Worm (Caenorhabditis elegans) whole organism, L3 larva: ENCODE measurements around the gene decr-1.1.

Experiments
- R02D3.7 ChIP-seq: fragments of 150-350 bp; optimal IDR thresholded peaks from 2 replicates; lab custom pipeline; 2014; ENCODE audit warnings: missing biosample characterization, missing genetic modification characterization
- ZK546.5 ChIP-seq: sonication (generic microtip); optimal IDR thresholded peaks from 2 replicates; lab custom pipeline; 2017; ENCODE audit warnings: missing biosample characterization, missing genetic modification characterization
- aly-2 ChIP-seq: fragments of 150-350 bp; optimal IDR thresholded peaks from 2 replicates; lab custom pipeline; 2014; ENCODE audit warnings: missing biosample characterization, missing genetic modification characterization
- ama-1 ChIP-seq: fragments of 150-350 bp; optimal IDR thresholded peaks from 2 replicates; lab custom pipeline; 2018
- ceh-16 ChIP-seq: sonication (generic microtip); optimal IDR thresholded peaks from 2 replicates; lab custom pipeline; 2017; ENCODE audit warnings: missing biosample characterization, missing genetic modification characterization
- ceh-28 ChIP-seq: fragments of 150-350 bp; optimal IDR thresholded peaks from 2 replicates; lab custom pipeline; 2014; ENCODE audit warnings: missing biosample characterization, missing genetic modification reagents, missing genetic modification characterization
- ceh-82 ChIP-seq: fragments of 150-350 bp; optimal IDR thresholded peaks from 2 replicates; lab custom pipeline; 2014; ENCODE audit warnings: missing biosample characterization, missing genetic modification characterization
- ceh-9 ChIP-seq: sonication (generic microtip); optimal IDR thresholded peaks from 2 replicates; lab custom pipeline; 2018; ENCODE audit warnings: missing biosample characterization, missing genetic modification characterization
- egl-5 ChIP-seq: fragments of 150-350 bp; optimal IDR thresholded peaks from 2 replicates; lab custom pipeline; 2017; ENCODE audit warnings: missing biosample characterization, missing genetic modification reagents, missing genetic modification characterization, inconsistent platforms
- elt-1 ChIP-seq: fragments of 150-350 bp; optimal IDR thresholded peaks from 2 replicates; lab custom pipeline; 2014; ENCODE audit warnings: missing biosample characterization, missing genetic modification characterization
- elt-2 ChIP-seq: sonication (generic microtip); optimal IDR thresholded peaks from 2 replicates; lab custom pipeline; 2016; ENCODE audit warnings: missing genetic modification reagents, mild to moderate bottlenecking, missing genetic modification characterization, missing compliant biosample characterization
- elt-3 ChIP-seq, 3 experiments: fragments of 150-350 bp in 1 of 3; sonication (generic microtip) in 2 of 3; optimal IDR thresholded peaks; 2 replicates in 2 of 3; 4 replicates in 1 of 3; lab custom pipeline; 2014 to 2017; ENCODE audit warnings: missing biosample characterization in 3 of 3, missing genetic modification characterization in 3 of 3
- eor-1 ChIP-seq, 2 experiments: fragments of 150-350 bp; optimal IDR thresholded peaks; 2 replicates each; lab custom pipeline; 2014 to 2018; ENCODE audit warnings: missing biosample characterization in 2 of 2, missing genetic modification characterization in 2 of 2
- fkh-10 ChIP-seq: sonication (generic microtip); optimal IDR thresholded peaks from 2 replicates; lab custom pipeline; 2017; ENCODE audit warnings: missing biosample characterization, missing genetic modification reagents, missing genetic modification characterization
- fkh-2 ChIP-seq: fragments of 150-350 bp; optimal IDR thresholded peaks from 2 replicates; lab custom pipeline; 2014; ENCODE audit warnings: missing biosample characterization, missing genetic modification reagents, missing genetic modification characterization
- hmg-11 ChIP-seq: sonication (generic microtip); optimal IDR thresholded peaks from 2 replicates; lab custom pipeline; 2016; ENCODE audit warnings: missing genetic modification characterization, missing compliant biosample characterization
- jun-1 ChIP-seq: fragments of 150-350 bp; optimal IDR thresholded peaks from 2 replicates; lab custom pipeline; 2014; ENCODE audit warnings: missing biosample characterization, missing genetic modification reagents, missing genetic modification characterization
- lin-15B ChIP-seq: fragments of 150-350 bp; optimal IDR thresholded peaks from 2 replicates; lab custom pipeline; 2014; ENCODE audit warnings: missing biosample characterization, missing genetic modification characterization
- lin-39 ChIP-seq: fragments of 150-350 bp; optimal IDR thresholded peaks from 2 replicates; lab custom pipeline; 2018; ENCODE audit warnings: missing biosample characterization, missing genetic modification reagents, missing genetic modification characterization
- lsy-12 ChIP-seq: sonication (generic microtip); optimal IDR thresholded peaks from 2 replicates; lab custom pipeline; 2016; ENCODE audit warnings: mild to moderate bottlenecking, missing genetic modification characterization, missing compliant biosample characterization
- mdl-1 ChIP-seq: fragments of 150-350 bp; optimal IDR thresholded peaks from 2 replicates; lab custom pipeline; 2014; ENCODE audit warnings: missing biosample characterization, missing genetic modification characterization
- nfya-1 ChIP-seq: sonication (generic microtip); optimal IDR thresholded peaks from 2 replicates; lab custom pipeline; 2017; ENCODE audit warnings: missing genetic modification characterization, mild to moderate bottlenecking, missing compliant biosample characterization, antibody characterized with exemption, moderate library complexity; ENCODE audit not compliant: insufficient read depth
- nhr-11 ChIP-seq: fragments of 150-350 bp; optimal IDR thresholded peaks from 2 replicates; lab custom pipeline; 2014; ENCODE audit warnings: missing biosample characterization, missing genetic modification characterization
- nhr-23 ChIP-seq: fragments of 150-350 bp; optimal IDR thresholded peaks from 2 replicates; lab custom pipeline; 2014; ENCODE audit warnings: missing biosample characterization, missing genetic modification reagents, missing genetic modification characterization
- nhr-237 ChIP-seq: fragments of 150-350 bp; optimal IDR thresholded peaks from 2 replicates; lab custom pipeline; 2014; ENCODE audit warnings: missing biosample characterization, missing genetic modification characterization
- nhr-25 ChIP-seq: sonication (generic microtip); optimal IDR thresholded peaks from 2 replicates; lab custom pipeline; 2017; ENCODE audit warnings: missing biosample characterization, missing genetic modification characterization
- nhr-43 ChIP-seq: sonication (generic microtip); optimal IDR thresholded peaks from 2 replicates; lab custom pipeline; 2016; ENCODE audit warnings: mild to moderate bottlenecking, missing genetic modification characterization, missing compliant biosample characterization; ENCODE audit not compliant: poor library complexity, severe bottlenecking
- nhr-76 ChIP-seq: fragments of 150-350 bp; sonication (generic microtip); optimal IDR thresholded peaks from 5 replicates; lab custom pipeline; 2014; ENCODE audit warnings: missing biosample characterization, missing genetic modification characterization
- nhr-77 ChIP-seq: fragments of 150-350 bp; optimal IDR thresholded peaks from 2 replicates; lab custom pipeline; 2014; ENCODE audit warnings: missing biosample characterization, missing genetic modification characterization
- pha-4 ChIP-seq: fragments of 150-350 bp; optimal IDR thresholded peaks from 2 replicates; lab custom pipeline; 2014; ENCODE audit warnings: missing biosample characterization, missing genetic modification reagents, missing genetic modification characterization
- pqm-1 ChIP-seq: fragments of 150-350 bp; optimal IDR thresholded peaks from 2 replicates; lab custom pipeline; 2017; ENCODE audit warnings: missing biosample characterization, missing genetic modification characterization, inconsistent platforms
- skn-1 ChIP-seq: fragments of 150-350 bp; optimal IDR thresholded peaks from 2 replicates; lab custom pipeline; 2014; ENCODE audit warnings: missing biosample characterization, missing genetic modification characterization
- snpc-4 ChIP-seq: fragments of 150-350 bp; optimal IDR thresholded peaks from 2 replicates; lab custom pipeline; 2014; ENCODE audit warnings: missing biosample characterization, missing genetic modification characterization
- unc-62 ChIP-seq: fragments of 150-350 bp; sonication (generic microtip); optimal IDR thresholded peaks from 4 replicates; lab custom pipeline; 2014; ENCODE audit warnings: missing biosample characterization, missing genetic modification reagents, missing genetic modification characterization
- zag-1 ChIP-seq: fragments of 150-350 bp; optimal IDR thresholded peaks from 2 replicates; lab custom pipeline; 2014; ENCODE audit warnings: missing biosample characterization, missing genetic modification characterization
- ztf-11 ChIP-seq: fragments of 150-350 bp; optimal IDR thresholded peaks from 2 replicates; lab custom pipeline; 2014; ENCODE audit warnings: missing biosample characterization, missing genetic modification characterization
- ztf-4 ChIP-seq: fragments of 150-350 bp; optimal IDR thresholded peaks from 2 replicates; lab custom pipeline; 2014; ENCODE audit warnings: missing biosample characterization, missing genetic modification characterization

decr-1.1 gene

DNA sequence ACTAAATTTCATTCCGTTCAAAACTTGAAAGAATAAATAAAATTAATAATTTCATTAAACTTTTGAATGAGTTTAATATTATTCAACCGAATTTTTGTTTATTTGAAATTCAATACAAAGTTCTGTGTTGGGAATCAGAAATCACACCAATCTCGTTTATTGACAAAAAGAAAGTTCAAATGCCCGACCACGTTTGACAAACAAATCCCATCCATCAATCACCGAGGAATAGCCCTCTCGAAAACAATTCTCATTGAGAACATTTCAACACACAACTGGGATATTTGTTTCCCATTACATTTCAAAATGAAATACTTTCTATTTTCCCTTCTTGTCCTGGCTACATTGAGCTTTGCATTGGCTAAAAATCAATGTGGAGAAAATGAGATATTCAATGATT lies 4.3 kb upstream of the decr-1.1 start, which contains the start of gene F53C11.9 (continued):
- TF ChIP-seq ztf-4 (tag; lab: Kevin White, UChicago): no peak
- no peak for TF ChIP-seq eor-1 (tag; optimal IDR thresholded peaks at IDR 0.05; lab: Kevin White, UChicago)
- TF ChIP-seq ceh-82 (tag; lab: Kevin White, UChicago): no peak
- no peak for TF ChIP-seq ztf-11 (tag; lab: Kevin White, UChicago)
- peak; percentile 10 for TF ChIP-seq nfya-1
- TF ChIP-seq elt-2: no peak
- no peak for TF ChIP-seq ceh-16
- peak; percentile 52 for TF ChIP-seq pha-4 (tag; lab: Kevin White, UChicago)
- no peak for TF ChIP-seq ceh-28 (tag; lab: Kevin White, UChicago)
- no peak for TF ChIP-seq hmg-11 (tag; lab: Kevin White, UChicago)
- TF ChIP-seq nhr-237 (tag; lab: Kevin White, UChicago): no peak
- no peak for TF ChIP-seq lin-15B (tag; lab: Kevin White, UChicago)
- TF ChIP-seq lin-39 (tag; lab: Kevin White, UChicago): peak; percentile 72

DNA sequence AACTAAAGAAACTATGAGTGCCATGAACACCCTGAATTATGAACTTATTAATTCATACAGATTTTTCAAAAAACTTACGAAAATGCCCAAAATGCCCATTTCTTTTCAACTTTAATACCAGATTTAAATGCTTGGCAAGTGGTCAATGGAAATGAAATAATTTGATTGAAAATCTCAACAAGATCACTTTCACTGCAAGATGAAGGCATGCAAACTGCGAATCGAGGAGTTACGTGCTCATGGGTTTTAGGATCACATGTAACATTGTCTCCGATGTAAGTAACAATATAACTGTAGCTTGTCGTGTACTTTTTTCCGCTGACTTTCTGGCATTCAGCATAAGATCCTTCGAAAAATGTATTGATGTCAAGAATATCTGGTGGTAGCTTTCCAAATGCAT lies 1.3 kb upstream of the decr-1.1 start:
- TF ChIP-seq elt-1 (tag; lab: Kevin White, UChicago): no peak
- no peak for TF ChIP-seq nhr-77

DNA sequence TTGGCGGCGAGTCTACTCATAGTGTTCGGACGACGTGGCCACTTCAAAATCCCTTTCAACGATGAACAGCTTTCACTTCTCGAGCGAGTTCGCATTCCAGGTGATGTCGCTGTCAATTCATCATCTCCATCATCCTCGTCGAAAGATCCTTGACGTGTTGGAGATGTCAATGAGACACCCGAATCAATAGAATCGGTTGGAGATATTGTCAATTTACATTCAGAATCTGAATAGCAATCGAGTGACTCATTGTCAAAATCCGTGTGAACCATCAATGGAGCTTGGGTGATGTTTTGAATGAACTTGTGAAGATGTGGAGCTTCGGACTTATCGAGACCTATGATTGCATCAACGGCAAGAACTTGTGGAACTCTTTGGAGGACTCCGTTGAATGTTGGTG lies 3.6 kb downstream of the decr-1.1 start:
- TF ChIP-seq nhr-11 (tag; lab: Kevin White, UChicago) (no peak), nhr-43 (no peak), hmg-11 (tag; lab: Kevin White, UChicago) (no peak), egl-5 (tag; lab: Kevin White, UChicago) (no peak), lin-15B (tag; lab: Kevin White, UChicago) (no peak), ceh-16 (no peak), nhr-76 (no peak), fkh-10 (GFP tag; lab: Kevin White, UChicago) (no peak), fkh-2 (tag; lab: Kevin White, UChicago) (no peak), ztf-4 (tag; lab: Kevin White, UChicago) (no peak), pqm-1 (tag; lab: Kevin White, UChicago) (no peak), unc-62 (GFP tag; lab: Kevin White, UChicago) (no peak), aly-2 (no peak), snpc-4 (no peak), mdl-1 (no peak)

DNA sequence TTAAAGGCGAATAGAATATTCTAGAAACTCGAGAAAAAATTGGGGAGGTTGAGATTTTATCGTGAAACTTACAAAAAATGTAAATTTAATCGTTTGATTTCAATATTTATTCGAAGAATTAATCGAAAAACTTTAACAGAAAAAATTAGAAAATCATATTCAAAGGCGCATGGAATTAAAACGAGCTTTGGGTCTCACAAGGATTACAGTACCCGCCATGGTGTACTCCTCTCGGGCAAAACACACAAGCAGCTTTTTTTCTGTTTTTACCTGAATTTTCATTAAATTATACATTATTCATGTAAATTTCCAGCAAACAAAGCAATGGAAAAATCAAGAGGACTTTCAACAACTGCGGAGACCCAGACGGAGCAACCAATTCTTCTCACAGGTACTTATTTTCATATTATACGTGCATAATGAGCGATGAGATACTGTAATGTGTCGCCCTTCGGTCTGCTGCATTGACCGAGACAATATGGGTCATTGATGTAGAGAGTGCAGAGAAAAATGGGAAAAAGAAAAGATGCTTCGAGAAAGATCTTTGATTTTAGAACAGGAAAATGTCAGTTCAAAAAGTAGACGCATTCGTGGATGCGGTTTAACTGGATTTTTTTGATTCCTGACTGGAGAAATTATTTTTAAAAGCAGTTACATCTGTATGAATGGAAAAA lies 5.2 kb downstream of the decr-1.1 start, which contains the start of the genes F53C11.4 and F53C11.5:
Gene F53C11.4, minus strand, starts transcription at position 128 of the 674 bp plus-strand sequence.
Gene F53C11.5, plus strand, starts transcription at position 325 of the 674 bp plus-strand sequence.
- TF ChIP-seq pha-4 (tag; lab: Kevin White, UChicago): peak; percentile 88
- TF ChIP-seq nhr-25 (tag; lab: Kevin White, UChicago): no peak
- peak; percentile 3 for TF ChIP-seq hmg-11 (tag; lab: Kevin White, UChicago)
- TF ChIP-seq zag-1 (tag; lab: Kevin White, UChicago): no peak
- peak; percentile 48 for TF ChIP-seq lin-39 (tag; lab: Kevin White, UChicago)
- TF ChIP-seq ama-1 (lab: Kevin White, UChicago): peak; percentile 29
- TF ChIP-seq aly-2: no peak
- no peak for TF ChIP-seq nhr-77
- no peak for TF ChIP-seq elt-3 (tag; optimal IDR thresholded peaks at IDR 0.05; lab: Kevin White, UChicago)
- TF ChIP-seq ceh-28 (tag; lab: Kevin White, UChicago): peak; percentile 30
- TF ChIP-seq nhr-23 (tag; lab: Kevin White, UChicago): peak; percentile 91
- no peak for TF ChIP-seq unc-62 (GFP tag; lab: Kevin White, UChicago)
- TF ChIP-seq lsy-12 (tag; lab: Kevin White, UChicago): peak; percentile 36
- TF ChIP-seq R02D3.7 (tag; lab: Kevin White, UChicago): no peak
- TF ChIP-seq eor-1 (tag; optimal IDR thresholded peaks at IDR 0.05; lab: Kevin White, UChicago): no peak
- peak; percentile 45 for TF ChIP-seq nfya-1
- TF ChIP-seq elt-2: peak; percentile 69
- peak; percentile 3 for TF ChIP-seq lin-15B (tag; lab: Kevin White, UChicago)
- TF ChIP-seq ceh-9 (tag; lab: Kevin White, UChicago): no peak
- no peak for TF ChIP-seq skn-1
- TF ChIP-seq fkh-2 (tag; lab: Kevin White, UChicago): no peak
- TF ChIP-seq nhr-237 (tag; lab: Kevin White, UChicago): no peak
- no peak for TF ChIP-seq ztf-4 (tag; lab: Kevin White, UChicago)
- peak; percentile 46 for TF ChIP-seq pqm-1 (tag; lab: Kevin White, UChicago)
- TF ChIP-seq elt-1 (tag; lab: Kevin White, UChicago): no peak
- no peak for TF ChIP-seq fkh-10 (GFP tag; lab: Kevin White, UChicago)
- TF ChIP-seq nhr-43: no peak
- no peak for TF ChIP-seq ZK546.5 (tag; lab: Kevin White, UChicago)
- TF ChIP-seq jun-1 (tag; lab: Kevin White, UChicago): peak; percentile 66
